Worm (Caenorhabditis elegans): ENCODE results near the gene set-12.
A peak's percentile ranks its signal among the peaks of the same experiment; 100 is the strongest.

set-12 gene

DNA sequence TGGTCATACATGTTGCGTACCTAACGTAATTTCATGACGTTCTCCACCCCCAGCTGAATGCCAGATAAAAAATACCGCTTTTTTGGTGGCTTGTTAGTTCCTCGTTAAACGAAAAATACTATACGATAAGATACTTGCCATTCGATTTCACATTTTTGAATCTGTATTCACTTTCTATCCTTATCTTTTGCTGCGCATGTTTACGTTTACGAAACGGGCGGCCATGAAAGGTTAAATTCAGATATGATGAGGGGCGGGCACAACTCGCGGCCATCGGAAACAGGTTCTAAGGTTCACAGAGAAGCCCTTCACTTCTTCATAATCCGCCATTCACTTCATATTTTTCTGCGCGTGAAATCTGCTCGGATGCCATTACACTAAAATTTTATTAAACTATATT lies 42.7 kb upstream of the set-12 start:
- TF ChIP-seq ceh-83 (GFP tag; optimal IDR thresholded peaks at IDR 0.05) (no peak), blmp-1 (tag; optimal IDR thresholded peaks at IDR 0.05) (no peak), unc-120 (tag; optimal IDR thresholded peaks at IDR 0.05; ENCODE audit: poor library complexity, severe bottlenecking) (no peak), M03D4.4 (tag; optimal IDR thresholded peaks at IDR 0.05) (no peak), ham-2 (GFP tag; optimal IDR thresholded peaks at IDR 0.05) (no peak), elt-3 (tag; optimal IDR thresholded peaks at IDR 0.05) (no peak), cnd-1 (tag; optimal IDR thresholded peaks at IDR 0.05) (no peak), tbx-8 (GFP tag; optimal IDR thresholded peaks at IDR 0.05) (no peak), ces-1 (GFP tag; optimal IDR thresholded peaks at IDR 0.05) (no peak), mab-5 (tag; optimal IDR thresholded peaks at IDR 0.05) (no peak)

DNA sequence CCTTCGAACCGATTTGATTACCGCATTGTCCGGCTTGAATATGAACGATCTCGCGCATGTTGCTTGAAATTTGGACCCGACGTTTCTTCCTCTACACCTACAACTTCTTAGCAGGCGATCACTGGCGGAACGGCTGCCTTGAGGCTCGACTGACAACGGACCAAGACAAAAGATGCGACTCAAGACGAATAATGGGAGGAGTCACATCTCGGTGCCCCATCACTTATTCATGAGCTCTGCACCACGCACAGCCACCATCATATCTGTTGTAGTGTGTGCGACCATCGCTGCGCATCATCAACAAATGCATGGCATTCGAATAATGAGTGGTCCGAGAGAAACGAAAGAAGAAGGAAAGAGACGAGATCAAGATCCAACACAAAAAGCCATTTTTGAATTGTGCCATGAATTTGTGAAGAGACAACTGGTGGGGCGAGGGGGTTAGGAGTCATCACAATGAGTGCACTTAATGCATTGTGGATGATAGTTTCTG lies 40.5 kb upstream of the set-12 start, which contains the start of gene mec-7:
mec-7 (minus strand) TSS at position 181 of the 493 bp plus-strand sequence.
- no peak for TF ChIP-seq nhr-237 (tag; optimal IDR thresholded peaks at IDR 0.05)
- TF ChIP-seq zip-8 (tag; optimal IDR thresholded peaks at IDR 0.05), result no peak
- no peak for TF ChIP-seq nhr-2 (tag; optimal IDR thresholded peaks at IDR 0.05)
- TF ChIP-seq cnd-1 (tag; optimal IDR thresholded peaks at IDR 0.05), result no peak
- no peak for TF ChIP-seq mab-5 (tag; optimal IDR thresholded peaks at IDR 0.05)
- no peak for TF ChIP-seq pha-4 (tag; optimal IDR thresholded peaks at IDR 0.05)
- TF ChIP-seq flh-1 (GFP tag; optimal IDR thresholded peaks at IDR 0.05), result no peak
- TF ChIP-seq hlh-1 (tag; optimal IDR thresholded peaks at IDR 0.05), result no peak

DNA sequence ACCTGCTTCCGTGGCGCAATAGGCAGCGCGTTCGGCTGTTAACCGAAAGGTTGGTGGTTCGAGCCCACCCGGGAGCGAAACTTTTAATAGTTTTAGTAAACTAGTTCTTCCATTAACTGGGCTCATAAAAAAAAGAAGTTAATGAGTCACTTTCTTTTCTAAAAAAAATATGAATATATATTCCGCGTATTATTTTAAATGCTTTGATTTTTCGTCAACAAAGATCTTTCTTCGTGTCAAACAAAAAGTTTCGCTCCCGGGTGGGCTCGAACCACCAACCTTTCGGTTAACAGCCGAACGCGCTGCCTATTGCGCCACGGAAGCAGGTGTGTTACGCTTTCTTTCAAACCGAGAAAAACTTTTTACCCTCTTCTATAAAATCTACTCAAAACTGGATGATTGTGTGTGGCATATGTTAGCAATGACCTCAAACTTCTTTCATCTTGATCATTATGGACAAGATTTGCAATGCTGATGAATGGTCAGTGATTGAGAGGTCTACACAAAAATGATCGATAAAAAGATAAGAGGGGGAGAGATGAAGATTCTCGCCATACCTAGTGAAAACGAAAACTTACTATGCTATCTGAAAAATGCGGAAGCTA lies 37.7 kb upstream of the set-12 start:
- TF ChIP-seq elt-1 (tag; optimal IDR thresholded peaks at IDR 0.05; ENCODE audit: borderline replicate concordance, insufficient read depth) (peak; percentile 83), sptf-1 (tag; optimal IDR thresholded peaks at IDR 0.05) (peak; percentile 21), M03D4.4 (tag; optimal IDR thresholded peaks at IDR 0.05) (no peak), nhr-237 (tag; optimal IDR thresholded peaks at IDR 0.05) (no peak)

DNA sequence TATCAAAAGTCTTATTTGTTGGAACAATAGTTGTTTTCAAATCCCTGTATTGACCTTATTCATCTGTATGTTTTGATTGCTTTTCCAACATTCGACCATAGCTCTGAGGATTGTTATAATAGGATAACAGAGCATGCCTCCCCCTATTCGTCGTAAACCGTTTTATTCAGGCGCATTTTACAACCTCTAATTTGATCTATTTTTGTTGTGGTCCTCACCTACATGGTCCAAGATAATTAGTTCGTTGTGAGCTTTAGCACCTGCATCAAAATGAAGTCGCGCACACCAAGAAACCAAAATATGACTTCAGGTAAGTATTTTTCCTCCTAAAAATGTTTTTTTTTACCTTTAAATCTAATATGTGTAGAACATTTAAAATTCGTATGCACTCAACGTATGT lies 16.7 kb upstream of the set-12 start, which contains the start of gene deg-1:
deg-1 (plus strand) TSS at position 301 of the 400 bp plus-strand sequence.
- TF ChIP-seq tbx-8 (GFP tag; optimal IDR thresholded peaks at IDR 0.05) (no peak), lin-32 (GFP tag; optimal IDR thresholded peaks at IDR 0.05) (no peak), lin-13 (tag; optimal IDR thresholded peaks at IDR 0.05) (no peak), lsy-2 (tag; optimal IDR thresholded peaks at IDR 0.05) (no peak), cnd-1 (tag; optimal IDR thresholded peaks at IDR 0.05) (no peak), ham-2 (GFP tag; optimal IDR thresholded peaks at IDR 0.05) (no peak), elt-1 (tag; optimal IDR thresholded peaks at IDR 0.05; ENCODE audit: borderline replicate concordance, insufficient read depth) (no peak), M03D4.4 (tag; optimal IDR thresholded peaks at IDR 0.05) (no peak), unc-120 (tag; optimal IDR thresholded peaks at IDR 0.05; ENCODE audit: poor library complexity, severe bottlenecking) (no peak), mab-5 (tag; optimal IDR thresholded peaks at IDR 0.05) (no peak), nhr-12 (tag; optimal IDR thresholded peaks at IDR 0.05) (no peak)

DNA sequence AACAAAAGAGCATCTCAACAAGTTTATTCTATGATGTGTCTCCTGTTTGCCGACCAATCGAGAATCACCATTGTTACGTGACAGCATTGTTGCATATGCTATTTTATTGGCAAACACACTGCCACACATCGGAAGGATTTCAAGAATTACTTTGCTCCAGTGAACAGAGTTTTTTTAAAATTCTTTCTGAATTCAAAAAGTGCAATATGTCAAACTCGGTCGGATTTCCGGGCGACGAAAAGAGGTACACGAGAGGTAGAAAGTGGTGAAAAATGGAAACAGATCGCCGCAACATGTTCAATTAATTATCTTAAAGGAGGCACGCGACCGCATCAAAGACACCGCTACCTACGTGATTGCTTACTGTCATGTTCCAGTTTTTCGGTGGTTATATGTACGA lies 14.0 kb upstream of the set-12 start:
- TF ChIP-seq unc-39 (tag; optimal IDR thresholded peaks at IDR 0.05) (no peak), nhr-2 (tag; optimal IDR thresholded peaks at IDR 0.05) (peak; percentile 35)

DNA sequence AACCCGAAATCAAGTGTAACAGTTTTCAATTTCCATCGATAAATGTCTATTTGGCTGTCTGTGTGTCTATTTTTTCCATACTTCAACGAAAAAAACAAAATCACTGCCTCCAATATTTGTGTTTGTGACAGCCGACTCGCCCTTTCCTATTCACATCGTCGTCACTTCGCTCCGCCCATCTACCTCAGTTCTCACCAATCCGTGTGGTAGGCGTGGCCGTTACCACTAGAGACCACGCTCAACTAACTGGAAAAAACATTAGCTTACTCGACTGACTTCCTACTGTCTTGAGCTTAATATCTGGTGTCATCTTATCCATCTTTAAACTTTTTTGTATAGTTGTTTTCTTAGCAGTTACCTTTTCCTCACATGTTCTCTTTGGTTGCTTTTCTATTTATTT lies 9.3 kb upstream of the set-12 start:
- no peak for TF ChIP-seq unc-120 (tag; optimal IDR thresholded peaks at IDR 0.05; ENCODE audit: poor library complexity, severe bottlenecking)
- TF ChIP-seq tbx-8 (GFP tag; optimal IDR thresholded peaks at IDR 0.05), result no peak
- TF ChIP-seq drap-1 (GFP tag; optimal IDR thresholded peaks at IDR 0.05), result no peak
- no peak for TF ChIP-seq bed-3 (GFP tag; optimal IDR thresholded peaks at IDR 0.05)
- TF ChIP-seq sptf-1 (tag; optimal IDR thresholded peaks at IDR 0.05), result no peak

DNA sequence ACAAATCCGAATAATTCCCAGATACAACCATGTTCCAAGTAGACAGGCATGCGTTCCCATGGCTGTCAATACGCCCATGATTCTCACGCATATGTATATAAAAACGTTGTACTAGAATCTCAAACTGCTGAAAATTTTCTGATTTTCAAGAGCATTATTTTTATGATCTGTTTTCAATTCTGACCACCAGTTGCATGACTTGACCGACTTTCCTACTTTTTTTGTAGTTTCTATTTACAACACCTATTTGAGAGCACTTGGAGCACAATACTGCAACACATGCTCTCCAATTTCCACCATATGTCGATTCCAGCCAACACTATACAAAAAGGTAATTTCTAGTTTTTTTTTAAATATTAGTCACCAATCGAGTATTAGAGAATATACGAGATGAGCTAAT lies 7.9 kb upstream of the set-12 start, which contains the start of gene ref-2:
ref-2 (plus strand) TSS at position 301 of the 400 bp plus-strand sequence.
- TF ChIP-seq bed-3 (GFP tag; optimal IDR thresholded peaks at IDR 0.05) (no peak), mep-1 (tag; optimal IDR thresholded peaks at IDR 0.05) (no peak), unc-39 (tag; optimal IDR thresholded peaks at IDR 0.05) (no peak)

Data from whole organism, mixed stage, embryonic.